2 worm cellular contexts compared by ENCODE assay signal in the genomic region with DNA sequence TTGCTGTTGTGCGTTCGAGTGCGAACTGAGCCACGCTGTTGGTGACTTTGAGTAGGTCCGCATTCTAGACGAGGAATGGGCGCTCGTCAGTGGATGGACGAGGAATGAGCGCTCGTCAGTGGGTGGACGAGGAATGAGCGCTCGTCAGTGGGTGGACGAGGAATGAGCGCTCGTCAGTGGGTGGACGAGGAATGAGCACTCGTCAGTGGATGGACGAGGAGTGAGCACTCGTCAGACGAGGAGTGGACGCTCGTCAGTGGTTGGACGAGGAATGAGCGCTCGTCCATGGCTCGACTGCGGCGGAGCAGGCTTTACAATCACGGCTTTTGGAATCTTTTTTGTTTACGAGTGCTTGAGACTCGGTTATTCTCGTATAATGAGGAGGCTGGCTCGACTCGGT.
TF ChIP-seq lines count a peak whose summit lies in the region.

No protein-coding gene starts in this region.

TF ChIP-seq in whole organism, L4 larva, 104 proteins besides CTCF, POLR2A, EP300 and RAD21:
- TF ChIP-seq set-16 (GFP tag; IDR thresholded peaks at IDR 0.05; lab: Robert Waterston, UW) (peak; percentile 81), daf-16 (GFP tag; optimal IDR thresholded peaks at IDR 0.05; lab: Kevin White, UChicago) (no peak), daf-16 (tag; optimal IDR thresholded peaks at IDR 0.05; lab: Kevin White, UChicago) (no peak), dve-1 (tag; optimal IDR thresholded peaks at IDR 0.05; lab: Kevin White, UChicago; ENCODE audit: insufficient read depth) (no peak), nhr-28 (tag; optimal IDR thresholded peaks at IDR 0.05; lab: Kevin White, UChicago) (no peak)

TF ChIP-seq in whole organism, young adult, 124 proteins besides CTCF, POLR2A, EP300 and RAD21:
- TF ChIP-seq F52B5.7 (tag; optimal IDR thresholded peaks at IDR 0.05; lab: Kevin White, UChicago): no peak
- no peak for TF ChIP-seq nfya-1 (tag; optimal IDR thresholded peaks at IDR 0.05; lab: Kevin White, UChicago; ENCODE audit: borderline replicate concordance, insufficient read depth)
- peak; percentile 23; the same call in 1 of the 2 replicates for TF ChIP-seq egrh-3 (GFP tag; IDR thresholded peaks at IDR 0.05; lab: Robert Waterston, UW)
- TF ChIP-seq K11D2.4 (GFP tag; IDR thresholded peaks at IDR 0.05; lab: Robert Waterston, UW): no peak
- TF ChIP-seq hmg-1.2 (GFP tag; IDR thresholded peaks at IDR 0.05; lab: Robert Waterston, UW): no peak
- no peak for TF ChIP-seq Y53G8AR.9 (GFP tag; conservative IDR thresholded peaks at IDR 0.05; lab: Robert Waterston, UW)
- peak; percentile 63; the same call in 1 of the 2 replicates for TF ChIP-seq zfh-2 (GFP tag; conservative IDR thresholded peaks at IDR 0.05; lab: Robert Waterston, UW)
- TF ChIP-seq tbx-9 (tag; optimal IDR thresholded peaks at IDR 0.05; lab: Kevin White, UChicago; ENCODE audit: borderline replicate concordance): no peak
